Worm (Caenorhabditis elegans) whole organism, late embryonic: ENCODE measurements around the gene scav-4.

Experiments
- C38D4.7 ChIP-seq: fragments of 200-800 bp; sonication (Bioruptor generic); optimal IDR thresholded peaks from 2 replicates; lab custom pipeline; 2018; ENCODE audit warnings: mild to moderate bottlenecking, missing genetic modification characterization, moderate library complexity, missing compliant biosample characterization
- T23F11.4 ChIP-seq: fragments of 200-800 bp; sonication (Bioruptor generic); optimal IDR thresholded peaks from 2 replicates; lab custom pipeline; 2018; ENCODE audit warnings: mild to moderate bottlenecking, missing genetic modification characterization, missing compliant biosample characterization
- Y22D7AL.16 ChIP-seq: sonication (generic microtip); optimal IDR thresholded peaks from 2 replicates; lab custom pipeline; 2016; ENCODE audit warnings: missing genetic modification characterization, missing compliant biosample characterization
- ceh-34 ChIP-seq: sonication (generic microtip); optimal IDR thresholded peaks from 2 replicates; lab custom pipeline; 2016; ENCODE audit warnings: mild to moderate bottlenecking, missing genetic modification characterization, missing compliant biosample characterization
- fax-1 ChIP-seq: sonication (generic microtip); optimal IDR thresholded peaks from 2 replicates; lab custom pipeline; 2016; ENCODE audit warnings: missing genotype, missing genetic modification characterization, missing compliant biosample characterization
- hlh-30 ChIP-seq: sonication (generic microtip); optimal IDR thresholded peaks from 2 replicates; lab custom pipeline; 2017; ENCODE audit warnings: antibody characterized with exemption, missing genetic modification characterization, missing compliant biosample characterization; ENCODE audit not compliant: insufficient read depth
- hlh-6 ChIP-seq: sonication (generic microtip); optimal IDR thresholded peaks from 2 replicates; lab custom pipeline; 2016; ENCODE audit warnings: missing genotype, missing genetic modification characterization, missing compliant biosample characterization
- lin-11 ChIP-seq: fragments of 200-800 bp; sonication (Bioruptor generic); optimal IDR thresholded peaks from 2 replicates; lab custom pipeline; 2018; ENCODE audit warnings: mild to moderate bottlenecking, missing genetic modification characterization, missing compliant biosample characterization
- nhr-232 ChIP-seq: sonication (generic microtip); optimal IDR thresholded peaks from 2 replicates; lab custom pipeline; 2016; ENCODE audit warnings: missing genetic modification characterization, missing compliant biosample characterization
- unc-86 ChIP-seq: sonication (generic microtip); optimal IDR thresholded peaks from 2 replicates; lab custom pipeline; 2016; ENCODE audit warnings: missing genetic modification characterization, missing compliant biosample characterization

DNA sequence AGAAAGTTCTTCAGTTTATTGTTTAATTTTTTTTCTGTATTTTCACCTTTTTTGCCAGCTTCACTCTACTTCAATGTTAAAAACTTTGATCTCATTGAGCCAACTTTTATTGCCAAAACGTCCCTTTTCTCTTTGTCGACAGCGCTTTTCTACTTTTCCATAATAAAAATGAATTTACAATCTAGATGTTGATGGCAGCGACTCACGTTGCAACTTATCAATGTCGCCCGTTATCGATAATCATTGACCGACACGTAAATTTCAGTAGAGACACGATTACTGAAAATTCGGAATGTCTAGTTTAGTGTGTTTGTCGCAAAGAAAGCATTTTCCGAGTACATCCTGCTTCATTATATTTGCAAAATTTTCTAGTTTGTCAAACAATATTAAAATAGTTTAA is 1.8 kb upstream of the scav-4 start:
- TF ChIP-seq T23F11.4 (GFP tag; lab: Kevin White, UChicago) (no peak), lin-11 (tag; lab: Kevin White, UChicago) (no peak), Y22D7AL.16 (tag; lab: Kevin White, UChicago) (no peak), C38D4.7 (GFP tag; lab: Kevin White, UChicago) (no peak), fax-1 (tag; lab: Kevin White, UChicago) (no peak), unc-86 (tag; lab: Kevin White, UChicago) (no peak), hlh-6 (no peak), hlh-30 (tag; lab: Kevin White, UChicago) (no peak), nhr-232 (no peak), ceh-34 (tag; lab: Kevin White, UChicago) (no peak)
